Worm (Caenorhabditis elegans) whole organism, L4 larva: ENCODE results near the gene mrps-18C.
A peak's percentile ranks its signal among the peaks of the same experiment; 100 is the strongest.

Experiments
- D1046.2 ChIP-seq: fragments of 200-800 bp; sonication (Bioruptor generic); IDR thresholded peaks from 2 replicates; pipeline ENCODE4 v1.3.6; 2022; ENCODE audit warnings: missing genetic modification characterization, missing compliant biosample characterization
- R02D3.7 ChIP-seq: fragments of 150-350 bp; sonication (generic microtip); optimal IDR thresholded peaks from 3 replicates; lab custom pipeline; 2014; ENCODE audit warnings: missing biosample characterization, missing genetic modification characterization
- T26A8.4 ChIP-seq: fragments of 200-800 bp; sonication (Bioruptor generic); IDR thresholded peaks from 2 replicates; pipeline ENCODE4 v1.3.6; 2022; ENCODE audit warnings: missing genetic modification characterization, missing compliant biosample characterization
- aha-1 ChIP-seq: fragments of 150-350 bp; peaks from one replicate; lab custom pipeline; 2014; ENCODE audit warnings: missing biosample characterization, missing genetic modification characterization
- attf-4 ChIP-seq: sonication (generic microtip); optimal IDR thresholded peaks from 3 replicates; lab custom pipeline; 2017; ENCODE audit warnings: missing biosample characterization, missing genetic modification characterization
- ceh-20 ChIP-seq: fragments of 200-800 bp; sonication (Bioruptor generic); IDR thresholded peaks from 2 replicates; pipeline ENCODE4 v1.3.6; 2022; ENCODE audit warnings: missing genetic modification reagents, missing genetic modification characterization, missing compliant biosample characterization
- ceh-32 ChIP-seq: sonication (generic microtip); optimal IDR thresholded peaks from 2 replicates; lab custom pipeline; 2016; ENCODE audit warnings: mild to moderate bottlenecking, missing genetic modification characterization, missing compliant biosample characterization; ENCODE audit not compliant: poor library complexity
- ceh-62 ChIP-seq: sonication (generic microtip); optimal IDR thresholded peaks from 2 replicates; lab custom pipeline; 2017; ENCODE audit warnings: missing biosample characterization, missing genetic modification characterization
- ceh-82 ChIP-seq: sonication (generic microtip); optimal IDR thresholded peaks from 2 replicates; lab custom pipeline; 2017; ENCODE audit warnings: missing biosample characterization, missing genetic modification characterization
- ctbp-1 ChIP-seq: fragments of 200-800 bp; sonication (Bioruptor generic); IDR thresholded peaks from 2 replicates; pipeline ENCODE4 v1.3.6; 2022; ENCODE audit warnings: missing genetic modification reagents, missing genetic modification characterization, missing compliant biosample characterization
- daf-12 ChIP-seq: fragments of 150-350 bp; optimal IDR thresholded peaks from 2 replicates; lab custom pipeline; 2014; ENCODE audit warnings: missing biosample characterization, missing genetic modification reagents, missing genetic modification characterization
- dmd-6 ChIP-seq: fragments of 200-800 bp; sonication (Bioruptor generic); IDR thresholded peaks from 2 replicates; pipeline ENCODE4 v1.3.6; 2022; ENCODE audit warnings: missing genetic modification reagents, missing genetic modification characterization, missing compliant biosample characterization
- dmd-8 ChIP-seq: fragments of 200-800 bp; sonication (Bioruptor generic); IDR thresholded peaks from 2 replicates; pipeline ENCODE4 v1.3.6; 2022; ENCODE audit warnings: missing genetic modification characterization, missing compliant biosample characterization
- egl-27 ChIP-seq: sonication (generic microtip); optimal IDR thresholded peaks from 3 replicates; lab custom pipeline; 2017; ENCODE audit warnings: missing biosample characterization, missing genetic modification reagents, missing genetic modification characterization
- egl-43 ChIP-seq: fragments of 200-800 bp; sonication (Bioruptor generic); IDR thresholded peaks from 2 replicates; pipeline ENCODE4 v1.3.6; 2022; ENCODE audit warnings: missing genetic modification reagents, missing genetic modification characterization, missing compliant biosample characterization
- fkh-10 ChIP-seq: fragments of 150-350 bp; optimal IDR thresholded peaks from 2 replicates; lab custom pipeline; 2014; ENCODE audit warnings: missing biosample characterization, missing genetic modification reagents, missing genetic modification characterization
- gei-8 ChIP-seq: fragments of 200-800 bp; sonication (Bioruptor generic); optimal IDR thresholded peaks from 2 replicates; lab custom pipeline; 2018; ENCODE audit warnings: mild to moderate bottlenecking, missing genetic modification characterization, missing compliant biosample characterization
- hlh-11 ChIP-seq: fragments of 200-800 bp; sonication (Bioruptor generic); optimal IDR thresholded peaks from 2 replicates; lab custom pipeline; 2018; ENCODE audit warnings: mild to moderate bottlenecking, missing genetic modification characterization, missing compliant biosample characterization
- hlh-30 ChIP-seq: sonication (generic microtip); optimal IDR thresholded peaks from 2 replicates; lab custom pipeline; 2017; ENCODE audit warnings: antibody characterized with exemption, mild to moderate bottlenecking, missing genetic modification characterization, missing compliant biosample characterization; ENCODE audit not compliant: insufficient read depth
- lim-7 ChIP-seq: fragments of 200-800 bp; sonication (Bioruptor generic); IDR thresholded peaks from 2 replicates; pipeline ENCODE4 v1.3.6; 2022; ENCODE audit warnings: missing genetic modification characterization, missing compliant biosample characterization
- lin-1 ChIP-seq: fragments of 200-800 bp; sonication (Bioruptor generic); IDR thresholded peaks from 2 replicates; pipeline ENCODE4 v1.3.6; 2022; ENCODE audit warnings: missing genetic modification reagents, missing genetic modification characterization, missing compliant biosample characterization
- lin-13 ChIP-seq: fragments of 150-350 bp; optimal IDR thresholded peaks from 2 replicates; lab custom pipeline; 2014; ENCODE audit warnings: missing biosample characterization, missing genetic modification reagents, missing genetic modification characterization
- lin-15B ChIP-seq: fragments of 150-350 bp; sonication (generic microtip); optimal IDR thresholded peaks from 3 replicates; lab custom pipeline; 2014; ENCODE audit warnings: missing biosample characterization, missing genetic modification characterization
- lin-38 ChIP-seq: fragments of 200-800 bp; sonication (Bioruptor generic); IDR thresholded peaks from 2 replicates; pipeline ENCODE4 v1.3.6; 2022; ENCODE audit warnings: missing genetic modification reagents, missing genetic modification characterization, missing compliant biosample characterization
- lsy-2 ChIP-seq, 2 experiments: fragments of 150-350 bp in 1 of 2; sonication (generic microtip) in 1 of 2; optimal IDR thresholded peaks; 2 replicates each; lab custom pipeline; 2014 to 2017; ENCODE audit warnings: missing biosample characterization in 2 of 2, missing genetic modification characterization in 2 of 2
- madf-5 ChIP-seq, 2 experiments: fragments of 200-800 bp; sonication (Bioruptor generic); IDR thresholded peaks; 2 replicates each; pipeline ENCODE4 v1.3.6; 2022; ENCODE audit warnings: missing compliant biosample characterization in 2 of 2, missing genetic modification characterization in 2 of 2
- madf-9 ChIP-seq: fragments of 200-800 bp; sonication (Bioruptor generic); conservative IDR thresholded peaks from 2 replicates; pipeline ENCODE4 v1.3.6; 2022; ENCODE audit warnings: missing genetic modification reagents, missing genetic modification characterization, missing compliant biosample characterization
- mdt-29 ChIP-seq: fragments of 200-800 bp; sonication (Bioruptor generic); IDR thresholded peaks from 2 replicates; pipeline ENCODE4 v1.3.6; 2022; ENCODE audit warnings: missing genetic modification reagents, missing genetic modification characterization, missing compliant biosample characterization
- mep-1 ChIP-seq: fragments of 150-350 bp; sonication (generic microtip); optimal IDR thresholded peaks from 3 replicates; lab custom pipeline; 2014; ENCODE audit warnings: missing biosample characterization, missing genetic modification characterization
- mxl-2 ChIP-seq: fragments of 200-800 bp; sonication (Bioruptor generic); conservative IDR thresholded peaks from 2 replicates; pipeline ENCODE4 v1.3.6; 2022; ENCODE audit warnings: missing genetic modification reagents, missing genetic modification characterization, missing compliant biosample characterization
- mxl-3 ChIP-seq: fragments of 200-800 bp; sonication (Bioruptor generic); optimal IDR thresholded peaks from 2 replicates; lab custom pipeline; 2018; ENCODE audit warnings: mild to moderate bottlenecking, missing genetic modification characterization, missing compliant biosample characterization
- nhr-25 ChIP-seq: sonication (generic microtip); optimal IDR thresholded peaks from 2 replicates; lab custom pipeline; 2017; ENCODE audit warnings: missing genetic modification characterization, mild to moderate bottlenecking, missing compliant biosample characterization, antibody characterized with exemption, moderate library complexity, borderline replicate concordance; ENCODE audit not compliant: insufficient read depth
- nhr-28 ChIP-seq: fragments of 150-350 bp; optimal IDR thresholded peaks from 2 replicates; lab custom pipeline; 2014; ENCODE audit warnings: missing biosample characterization, missing genetic modification characterization
- php-3 ChIP-seq: fragments of 200-800 bp; sonication (Bioruptor generic); IDR thresholded peaks from 2 replicates; pipeline ENCODE4 v1.3.6; 2022; ENCODE audit warnings: missing genetic modification reagents, missing genetic modification characterization, missing compliant biosample characterization
- pqm-1 ChIP-seq: sonication (generic microtip); optimal IDR thresholded peaks from 2 replicates; lab custom pipeline; 2017; ENCODE audit warnings: missing biosample characterization, missing genetic modification characterization
- rbr-2 ChIP-seq: sonication (generic microtip); optimal IDR thresholded peaks from 2 replicates; lab custom pipeline; 2016; ENCODE audit warnings: missing genotype, missing genetic modification characterization, missing compliant biosample characterization
- skn-1 ChIP-seq: fragments of 150-350 bp; optimal IDR thresholded peaks from 2 replicates; lab custom pipeline; 2014; ENCODE audit warnings: missing biosample characterization, missing genetic modification characterization
- snpc-1.2 ChIP-seq: fragments of 200-800 bp; sonication (Bioruptor generic); IDR thresholded peaks from 2 replicates; pipeline ENCODE4 v1.3.6; 2022; ENCODE audit warnings: missing genetic modification reagents, missing genetic modification characterization, missing compliant biosample characterization
- snpc-4 ChIP-seq: fragments of 150-350 bp; optimal IDR thresholded peaks from 2 replicates; lab custom pipeline; 2014; ENCODE audit warnings: missing biosample characterization, missing genetic modification characterization
- spr-1 ChIP-seq: sonication (generic microtip); optimal IDR thresholded peaks from 2 replicates; lab custom pipeline; 2016; ENCODE audit warnings: mild to moderate bottlenecking, missing genetic modification characterization, missing compliant biosample characterization
- tag-97 ChIP-seq: fragments of 200-800 bp; sonication (Bioruptor generic); IDR thresholded peaks from 2 replicates; pipeline ENCODE4 v1.3.6; 2022; ENCODE audit warnings: missing genetic modification characterization, missing compliant biosample characterization
- unc-130 ChIP-seq: sonication (generic microtip); optimal IDR thresholded peaks from 2 replicates; lab custom pipeline; 2016; ENCODE audit warnings: missing genetic modification reagents, missing genetic modification characterization, missing compliant biosample characterization
- unc-62 ChIP-seq, 3 experiments: fragments of 150-350 bp in 1 of 3; sonication (generic microtip); optimal IDR thresholded peaks in 2 of 3; peaks in 1 of 3; 1 replicate in 1 of 3; 2 replicates in 2 of 3; lab custom pipeline; 2014 to 2017; ENCODE audit warnings: missing biosample characterization in 3 of 3, missing genetic modification characterization in 3 of 3, missing genetic modification reagents in 3 of 3, missing genotype in 1 of 3
- zfp-2 ChIP-seq: sonication (generic microtip); optimal IDR thresholded peaks from 2 replicates; lab custom pipeline; 2016; ENCODE audit warnings: mild to moderate bottlenecking, missing genetic modification characterization, missing compliant biosample characterization
- zfp-3 ChIP-seq: fragments of 200-800 bp; sonication (Bioruptor generic); conservative IDR thresholded peaks from 2 replicates; pipeline ENCODE4 v1.3.6; 2022; ENCODE audit warnings: missing genetic modification reagents, missing genetic modification characterization, missing compliant biosample characterization
- zip-11 ChIP-seq: fragments of 200-800 bp; sonication (Bioruptor generic); IDR thresholded peaks from 2 replicates; pipeline ENCODE4 v1.3.6; 2022; ENCODE audit warnings: missing genetic modification characterization, missing compliant biosample characterization

mrps-18C gene

ce11 chrIII:4895313-4895712 lies 40.1 kb upstream of the mrps-18C start:
- TF ChIP-seq unc-62 (GFP tag; optimal IDR thresholded peaks at IDR 0.05 in 1 of 2; lab: Kevin White, UChicago), result peak in 1 of 2 experiments; percentile 91
- no peak for TF ChIP-seq unc-62 (tag; optimal IDR thresholded peaks at IDR 0.05; lab: Kevin White, UChicago)
- TF ChIP-seq nhr-28 (tag; lab: Kevin White, UChicago), result no peak

- TF ChIP-seq dmd-6 (peak; percentile 5; the same call in 1 of the 2 replicates), nhr-28 (tag; lab: Kevin White, UChicago) (no peak), hlh-30 (tag; lab: Kevin White, UChicago) (peak; percentile 76), aha-1 (tag; lab: Kevin White, UChicago) (peak; percentile 50), ceh-82 (tag; lab: Kevin White, UChicago) (no peak), D1046.2 (no peak)
Measured at ce11 chrIII:4899035-4899578, 36.3 kb upstream of the mrps-18C start, which contains the start of gene nhl-2. Gene nhl-2 (minus strand): TSS chrIII:4899085.

ce11 chrIII:4899728-4900127 lies 35.6 kb upstream of the mrps-18C start:
- peak; percentile 99 for TF ChIP-seq ctbp-1 (GFP tag; lab: Robert Waterston, UW)
- TF ChIP-seq lin-13, result peak; percentile 97
- TF ChIP-seq zfp-3, result peak; percentile 96
- TF ChIP-seq ceh-82 (tag; lab: Kevin White, UChicago), result peak; percentile 10
- TF ChIP-seq nhr-25 (tag; lab: Kevin White, UChicago), result peak; percentile 98
- TF ChIP-seq mep-1 (tag; lab: Kevin White, UChicago), result peak; percentile 99
- peak; percentile 99 for TF ChIP-seq fkh-10 (GFP tag; lab: Kevin White, UChicago)
- peak; percentile 99 for TF ChIP-seq ceh-20 (GFP tag; lab: Robert Waterston, UW)
- TF ChIP-seq madf-9 (GFP tag; lab: Robert Waterston, UW), result peak; percentile 97
- TF ChIP-seq spr-1 (tag; lab: Kevin White, UChicago), result peak; percentile 96
- peak; percentile 99 for TF ChIP-seq rbr-2 (tag; lab: Kevin White, UChicago)
- no peak for TF ChIP-seq daf-12
- TF ChIP-seq unc-130, result peak; percentile 79
- peak; percentile 98 for TF ChIP-seq nhr-28 (tag; lab: Kevin White, UChicago)
- peak; percentile 99 for TF ChIP-seq mxl-3 (GFP tag; lab: Kevin White, UChicago)
- peak; percentile 98 for TF ChIP-seq mdt-29 (GFP tag; lab: Robert Waterston, UW)
- TF ChIP-seq egl-27 (tag; lab: Kevin White, UChicago), result peak; percentile 62
- TF ChIP-seq zip-11 (GFP tag; lab: Robert Waterston, UW), result no peak
- peak; percentile 100 for TF ChIP-seq hlh-11 (tag; lab: Kevin White, UChicago)
- peak; percentile 31 for TF ChIP-seq pqm-1
- peak; percentile 97 for TF ChIP-seq php-3
- peak in 1 of 2 experiments; percentile 78; a peak in 1 of 4 replicates for TF ChIP-seq madf-5 (GFP tag; IDR thresholded peaks at IDR 0.05; lab: Robert Waterston, UW)
- TF ChIP-seq tag-97 (GFP tag; lab: Robert Waterston, UW), result no peak
- TF ChIP-seq ceh-62 (tag; lab: Kevin White, UChicago), result no peak
- TF ChIP-seq zfp-2 (tag; lab: Kevin White, UChicago), result peak; percentile 96
- peak; percentile 64 for TF ChIP-seq skn-1
- TF ChIP-seq lin-1, result peak; percentile 99
- TF ChIP-seq lin-38 (GFP tag; lab: Robert Waterston, UW), result peak; percentile 94
- peak; percentile 88 for TF ChIP-seq mxl-2 (GFP tag; lab: Robert Waterston, UW)
- peak; percentile 98 for TF ChIP-seq T26A8.4 (GFP tag; lab: Robert Waterston, UW)
- TF ChIP-seq snpc-1.2 (GFP tag; lab: Robert Waterston, UW), result peak; percentile 78
- peak; percentile 100 for TF ChIP-seq dmd-6
- no peak for TF ChIP-seq attf-4 (tag; lab: Kevin White, UChicago)
- TF ChIP-seq egl-43, result peak; percentile 98
- peak; percentile 71 for TF ChIP-seq lin-15B
- peak; percentile 88 for TF ChIP-seq ceh-32 (tag; lab: Kevin White, UChicago)
- TF ChIP-seq R02D3.7 (tag; lab: Kevin White, UChicago), result no peak
- peak; percentile 93 to 97 for TF ChIP-seq lsy-2 (tag; optimal IDR thresholded peaks at IDR 0.05; lab: Kevin White, UChicago)
- TF ChIP-seq snpc-4 (tag; lab: Kevin White, UChicago), result peak; percentile 12
- TF ChIP-seq lim-7, result peak; percentile 73
- TF ChIP-seq dmd-8, result peak; percentile 58; the same call in 1 of the 2 replicates
- peak; percentile 99 for TF ChIP-seq gei-8
